Worm (Caenorhabditis elegans) whole organism, L2 larva: ENCODE data around the gene C01G5.3.

Experiments used
- crh-2 ChIP-seq: sonication (generic microtip); optimal IDR thresholded peaks from 2 replicates; lab custom pipeline; 2017; ENCODE audit warnings: missing biosample characterization, missing genetic modification characterization
- nhr-21 ChIP-seq: fragments of 150-350 bp; optimal IDR thresholded peaks from 2 replicates; lab custom pipeline; 2014; ENCODE audit warnings: missing biosample characterization, missing genetic modification characterization
- nhr-25 ChIP-seq: fragments of 150-350 bp; sonication (generic microtip); optimal IDR thresholded peaks from 3 replicates; lab custom pipeline; 2014; ENCODE audit warnings: missing biosample characterization, missing genetic modification characterization
- snpc-4 ChIP-seq: fragments of 150-350 bp; optimal IDR thresholded peaks from 2 replicates; lab custom pipeline; 2014; ENCODE audit warnings: missing biosample characterization, missing genetic modification characterization
- unc-55 ChIP-seq: fragments of 150-350 bp; sonication (generic microtip); optimal IDR thresholded peaks from 3 replicates; lab custom pipeline; 2014; ENCODE audit warnings: missing biosample characterization, missing genetic modification reagents, missing genetic modification characterization
- ztf-1 ChIP-seq: fragments of 200-800 bp; sonication (Bioruptor generic); conservative IDR thresholded peaks from 2 replicates; pipeline ENCODE4 v1.3.6; 2022; ENCODE audit warnings: missing genetic modification characterization, missing compliant biosample characterization
- ztf-4 ChIP-seq: fragments of 150-350 bp; optimal IDR thresholded peaks from 2 replicates; lab custom pipeline; 2014; ENCODE audit warnings: missing biosample characterization, missing genetic modification characterization

C01G5.3 gene

DNA sequence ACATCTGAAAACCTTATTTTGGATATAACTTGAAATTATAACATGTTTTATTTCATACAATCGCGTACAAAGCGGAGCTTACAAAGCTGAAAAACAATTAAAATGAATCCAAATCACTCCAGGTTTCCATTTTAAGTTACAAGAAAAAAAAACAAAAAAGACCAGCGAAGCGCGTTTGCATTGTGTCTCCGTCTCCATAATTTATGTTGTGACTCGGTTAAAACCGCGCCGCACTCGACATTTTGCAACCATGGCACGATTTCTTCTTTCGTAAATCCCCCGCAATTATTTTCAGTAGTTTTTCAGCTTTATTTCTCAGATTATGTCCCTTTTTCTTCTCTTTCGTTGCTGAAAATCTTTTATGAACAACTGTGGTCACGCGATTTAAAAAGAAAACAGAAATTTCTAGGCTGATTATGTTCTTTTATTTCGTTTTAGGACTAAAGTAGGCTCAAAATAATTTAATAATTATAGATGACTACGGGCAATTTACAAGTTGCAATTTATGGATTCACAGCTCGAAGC, 49.5 kb downstream of the C01G5.3 start, which contains the start of the genes F38A5.2 and dnj-11 (continued):
- TF ChIP-seq nhr-21 (tag; lab: Kevin White, UChicago) (peak; percentile 76), unc-55 (GFP tag; lab: Kevin White, UChicago) (peak; percentile 97), snpc-4 (tag; lab: Kevin White, UChicago) (peak; percentile 50), crh-2 (tag; lab: Kevin White, UChicago) (peak; percentile 87), nhr-25 (tag; lab: Kevin White, UChicago) (no peak), ztf-1 (GFP tag; lab: Robert Waterston, UW) (no peak), ztf-4 (peak; percentile 47)
